Fruit fly (Drosophila melanogaster): Measurements from ENCODE around the gene mRpL15.

DNA sequence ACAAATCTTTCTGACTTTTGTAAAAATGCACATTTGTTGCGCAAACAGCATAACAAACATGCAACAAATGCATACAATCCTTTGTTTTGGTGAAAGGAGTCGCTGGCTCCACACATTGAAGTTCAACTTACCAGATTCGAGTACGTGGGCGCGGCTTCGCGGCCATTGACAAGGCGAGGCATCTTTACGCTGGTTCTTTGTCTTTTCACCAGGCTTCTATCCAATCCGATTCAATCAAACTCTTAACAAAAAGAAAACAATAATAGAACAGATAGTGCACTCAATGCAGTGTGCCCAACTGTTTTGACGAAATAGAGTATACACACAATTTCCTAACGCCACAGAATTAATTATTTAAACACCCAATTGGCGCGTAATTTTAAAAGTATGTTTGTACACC is 5.8 kb downstream of the mRpL15 start, which contains the start of gene CG5262:
- TF ChIP-seq h (optimal IDR thresholded peaks at IDR 0.05) (no peak), psq (optimal IDR thresholded peaks at IDR 0.05) (no peak), insv (optimal IDR thresholded peaks at IDR 0.05) (no peak), Myc (optimal IDR thresholded peaks at IDR 0.05) (no peak), ttk (optimal IDR thresholded peaks at IDR 0.05) (no peak), Sin3A (optimal IDR thresholded peaks at IDR 0.05) (no peak)

Data from Kc167 (cell line).